Fruit fly (Drosophila melanogaster): ENCODE measurements around the gene Ir68a.

dm6 chr3L:11256147-11256971 lies 20.3 kb upstream of the Ir68a start:
- TF ChIP-seq Drgx (GFP tag; IDR thresholded peaks at IDR 0.05): peak; percentile 81
- peak; percentile 82 for TF ChIP-seq CG18619 (GFP tag; optimal IDR thresholded peaks at IDR 0.05)
- TF ChIP-seq bsh (GFP tag; optimal IDR thresholded peaks at IDR 0.05): peak; percentile 53 to 77
- peak; percentile 72 for TF ChIP-seq Chrac-16 (GFP tag; optimal IDR thresholded peaks at IDR 0.05)
- TF ChIP-seq Antp (GFP tag; optimal IDR thresholded peaks at IDR 0.05): peak; percentile 38
- TF ChIP-seq CG16779 (GFP tag; IDR thresholded peaks at IDR 0.05): peak; percentile 78
- peak; percentile 39 for TF ChIP-seq CG1647 (GFP tag; optimal IDR thresholded peaks at IDR 0.05)
- no peak for TF ChIP-seq pfk (GFP tag; optimal IDR thresholded peaks at IDR 0.05)
- TF ChIP-seq CG12071 (GFP tag; optimal IDR thresholded peaks at IDR 0.05): peak; percentile 33

Measured in whole organism, embryonic.